Worm (Caenorhabditis elegans) whole organism, L4 larva: ENCODE measurements around the gene srx-14.
A peak's percentile ranks its signal among the peaks of the same experiment; 100 is the strongest.

Experiments
- F10B5.3 ChIP-seq: sonication (generic microtip); optimal IDR thresholded peaks from 2 replicates; lab custom pipeline; 2016; ENCODE audit warnings: mild to moderate bottlenecking, missing genetic modification characterization, missing compliant biosample characterization
- R02D3.7 ChIP-seq: fragments of 150-350 bp; sonication (generic microtip); optimal IDR thresholded peaks from 3 replicates; lab custom pipeline; 2014; ENCODE audit warnings: missing biosample characterization, missing genetic modification characterization
- T20F7.1 ChIP-seq: fragments of 200-800 bp; sonication (Bioruptor generic); optimal IDR thresholded peaks from 2 replicates; lab custom pipeline; 2018; ENCODE audit warnings: mild to moderate bottlenecking, missing genetic modification characterization, missing compliant biosample characterization
- aha-1 ChIP-seq: fragments of 150-350 bp; peaks from one replicate; lab custom pipeline; 2014; ENCODE audit warnings: missing biosample characterization, missing genetic modification characterization
- ceh-20 ChIP-seq: fragments of 200-800 bp; sonication (Bioruptor generic); IDR thresholded peaks from 2 replicates; pipeline ENCODE4 v1.3.6; 2022; ENCODE audit warnings: missing genetic modification reagents, missing genetic modification characterization, missing compliant biosample characterization
- daf-16 ChIP-seq, 3 experiments: sonication (generic microtip); optimal IDR thresholded peaks; 2 replicates each; lab custom pipeline; 2016 to 2017; ENCODE audit warnings: missing genetic modification characterization in 3 of 3, missing genetic modification reagents in 3 of 3, mild to moderate bottlenecking in 2 of 3, missing compliant biosample characterization in 2 of 3, missing biosample characterization in 1 of 3, moderate library complexity in 1 of 3
- daf-8 ChIP-seq: fragments of 200-800 bp; sonication (Bioruptor generic); IDR thresholded peaks from 2 replicates; pipeline ENCODE4 v1.3.6; 2022; ENCODE audit warnings: missing genetic modification characterization, missing compliant biosample characterization
- dmd-6 ChIP-seq: fragments of 200-800 bp; sonication (Bioruptor generic); IDR thresholded peaks from 2 replicates; pipeline ENCODE4 v1.3.6; 2022; ENCODE audit warnings: missing genetic modification reagents, missing genetic modification characterization, missing compliant biosample characterization
- dmd-8 ChIP-seq: fragments of 200-800 bp; sonication (Bioruptor generic); IDR thresholded peaks from 2 replicates; pipeline ENCODE4 v1.3.6; 2022; ENCODE audit warnings: missing genetic modification characterization, missing compliant biosample characterization
- dve-1 ChIP-seq: sonication (generic microtip); optimal IDR thresholded peaks from 2 replicates; lab custom pipeline; 2017; ENCODE audit warnings: antibody characterized with exemption, mild to moderate bottlenecking, missing genetic modification characterization, missing compliant biosample characterization; ENCODE audit not compliant: insufficient read depth
- egl-27 ChIP-seq: sonication (generic microtip); optimal IDR thresholded peaks from 3 replicates; lab custom pipeline; 2017; ENCODE audit warnings: missing biosample characterization, missing genetic modification reagents, missing genetic modification characterization
- hlh-11 ChIP-seq: fragments of 200-800 bp; sonication (Bioruptor generic); optimal IDR thresholded peaks from 2 replicates; lab custom pipeline; 2018; ENCODE audit warnings: mild to moderate bottlenecking, missing genetic modification characterization, missing compliant biosample characterization
- hmg-1.1 ChIP-seq: fragments of 200-800 bp; sonication (Bioruptor generic); IDR thresholded peaks from 2 replicates; pipeline ENCODE4 v1.3.6; 2022; ENCODE audit warnings: missing genetic modification reagents, missing genetic modification characterization, missing compliant biosample characterization
- lim-7 ChIP-seq: fragments of 200-800 bp; sonication (Bioruptor generic); IDR thresholded peaks from 2 replicates; pipeline ENCODE4 v1.3.6; 2022; ENCODE audit warnings: missing genetic modification characterization, missing compliant biosample characterization
- lin-1 ChIP-seq: fragments of 200-800 bp; sonication (Bioruptor generic); IDR thresholded peaks from 2 replicates; pipeline ENCODE4 v1.3.6; 2022; ENCODE audit warnings: missing genetic modification reagents, missing genetic modification characterization, missing compliant biosample characterization
- lin-38 ChIP-seq: fragments of 200-800 bp; sonication (Bioruptor generic); IDR thresholded peaks from 2 replicates; pipeline ENCODE4 v1.3.6; 2022; ENCODE audit warnings: missing genetic modification reagents, missing genetic modification characterization, missing compliant biosample characterization
- lir-3 ChIP-seq: sonication (generic microtip); optimal IDR thresholded peaks from 2 replicates; lab custom pipeline; 2016; ENCODE audit warnings: mild to moderate bottlenecking, missing genetic modification characterization, missing compliant biosample characterization
- lsy-2 ChIP-seq, 2 experiments: fragments of 150-350 bp in 1 of 2; sonication (generic microtip) in 1 of 2; optimal IDR thresholded peaks; 2 replicates each; lab custom pipeline; 2014 to 2017; ENCODE audit warnings: missing biosample characterization in 2 of 2, missing genetic modification characterization in 2 of 2
- madf-5 ChIP-seq, 2 experiments: fragments of 200-800 bp; sonication (Bioruptor generic); IDR thresholded peaks; 2 replicates each; pipeline ENCODE4 v1.3.6; 2022; ENCODE audit warnings: missing compliant biosample characterization in 2 of 2, missing genetic modification characterization in 2 of 2
- mdl-1 ChIP-seq, 2 experiments: fragments of 150-350 bp in 1 of 2; sonication (generic microtip) in 1 of 2; optimal IDR thresholded peaks; 2 replicates each; lab custom pipeline; 2014 to 2017; ENCODE audit warnings: missing biosample characterization in 2 of 2, missing genetic modification characterization in 2 of 2
- nhr-237 ChIP-seq: sonication (generic microtip); optimal IDR thresholded peaks from 2 replicates; lab custom pipeline; 2017; ENCODE audit warnings: missing biosample characterization, missing genetic modification characterization
- nhr-28 ChIP-seq: fragments of 150-350 bp; optimal IDR thresholded peaks from 2 replicates; lab custom pipeline; 2014; ENCODE audit warnings: missing biosample characterization, missing genetic modification characterization
- nhr-42 ChIP-seq: fragments of 200-800 bp; sonication (Bioruptor generic); IDR thresholded peaks from 2 replicates; pipeline ENCODE4 v1.3.6; 2022; ENCODE audit warnings: missing genetic modification characterization, missing compliant biosample characterization
- nhr-76 ChIP-seq: fragments of 150-350 bp; optimal IDR thresholded peaks from 2 replicates; lab custom pipeline; 2014; ENCODE audit warnings: missing biosample characterization, missing genetic modification characterization
- nhr-77 ChIP-seq: fragments of 150-350 bp; optimal IDR thresholded peaks from 2 replicates; lab custom pipeline; 2014; ENCODE audit warnings: missing biosample characterization, missing genetic modification characterization
- php-3 ChIP-seq: fragments of 200-800 bp; sonication (Bioruptor generic); IDR thresholded peaks from 2 replicates; pipeline ENCODE4 v1.3.6; 2022; ENCODE audit warnings: missing genetic modification reagents, missing genetic modification characterization, missing compliant biosample characterization
- pqm-1 ChIP-seq: sonication (generic microtip); optimal IDR thresholded peaks from 2 replicates; lab custom pipeline; 2017; ENCODE audit warnings: missing biosample characterization, missing genetic modification characterization
- saeg-2 ChIP-seq: fragments of 200-800 bp; sonication (Bioruptor generic); IDR thresholded peaks from 2 replicates; pipeline ENCODE4 v1.3.6; 2022; ENCODE audit warnings: missing genetic modification reagents, missing genetic modification characterization, missing compliant biosample characterization
- set-16 ChIP-seq: fragments of 200-800 bp; sonication (Bioruptor generic); IDR thresholded peaks from 2 replicates; pipeline ENCODE4 v1.3.6; 2022; ENCODE audit warnings: missing genetic modification reagents, missing genetic modification characterization, missing compliant biosample characterization
- snpc-1.2 ChIP-seq: fragments of 200-800 bp; sonication (Bioruptor generic); IDR thresholded peaks from 2 replicates; pipeline ENCODE4 v1.3.6; 2022; ENCODE audit warnings: missing genetic modification reagents, missing genetic modification characterization, missing compliant biosample characterization
- unc-62 ChIP-seq, 3 experiments: fragments of 150-350 bp in 1 of 3; sonication (generic microtip); optimal IDR thresholded peaks in 2 of 3; peaks in 1 of 3; 1 replicate in 1 of 3; 2 replicates in 2 of 3; lab custom pipeline; 2014 to 2017; ENCODE audit warnings: missing biosample characterization in 3 of 3, missing genetic modification characterization in 3 of 3, missing genetic modification reagents in 3 of 3, missing genotype in 1 of 3
- zag-1 ChIP-seq: fragments of 150-350 bp; optimal IDR thresholded peaks from 2 replicates; lab custom pipeline; 2014; ENCODE audit warnings: missing biosample characterization, missing genetic modification characterization
- zip-11 ChIP-seq: fragments of 200-800 bp; sonication (Bioruptor generic); IDR thresholded peaks from 2 replicates; pipeline ENCODE4 v1.3.6; 2022; ENCODE audit warnings: missing genetic modification characterization, missing compliant biosample characterization
- ztf-7 ChIP-seq: fragments of 150-350 bp; optimal IDR thresholded peaks from 2 replicates; lab custom pipeline; 2014; ENCODE audit warnings: missing biosample characterization, missing genetic modification characterization

The srx-14 gene

ce11 chrIV:1148425-1149151 lies 35.0 kb upstream of the srx-14 start:
- no peak for TF ChIP-seq saeg-2 (GFP tag; lab: Robert Waterston, UW)
- TF ChIP-seq lin-1, result 0 out of 2 replicates have a peak, but pooled peaks have one; percentile 11
- no peak for TF ChIP-seq R02D3.7 (tag; lab: Kevin White, UChicago)
- TF ChIP-seq zip-11 (GFP tag; lab: Robert Waterston, UW), result no peak
- peak; percentile 51; the same call in 1 of the 2 replicates for TF ChIP-seq php-3
- peak; percentile 64 for TF ChIP-seq pqm-1 (tag; lab: Kevin White, UChicago)
- TF ChIP-seq lim-7, result 0 out of 2 replicates have a peak, but pooled peaks have one; percentile 23
- TF ChIP-seq lin-38 (GFP tag; lab: Robert Waterston, UW), result 0 out of 2 replicates have a peak, but pooled peaks have one; percentile 34
- no peak for TF ChIP-seq daf-16 (GFP tag; optimal IDR thresholded peaks at IDR 0.05; lab: Kevin White, UChicago)
- TF ChIP-seq daf-16 (tag; optimal IDR thresholded peaks at IDR 0.05; lab: Kevin White, UChicago), result peak; percentile 31
- no peak for TF ChIP-seq lsy-2 (tag; optimal IDR thresholded peaks at IDR 0.05; lab: Kevin White, UChicago)
- peak; percentile 4 for TF ChIP-seq nhr-77
- TF ChIP-seq dmd-6 (GFP tag; lab: Robert Waterston, UW), result peak; percentile 78
- TF ChIP-seq ceh-20 (GFP tag; lab: Robert Waterston, UW), result peak; percentile 73
- no peak for TF ChIP-seq egl-27 (tag; lab: Kevin White, UChicago)
- no peak for TF ChIP-seq lir-3 (tag; lab: Kevin White, UChicago)
- peak; percentile 84 for TF ChIP-seq nhr-28
- no peak for TF ChIP-seq ztf-7 (tag; lab: Kevin White, UChicago)
- no peak for TF ChIP-seq zag-1 (tag; lab: Kevin White, UChicago)
- peak; percentile 25 for TF ChIP-seq hlh-11 (tag; lab: Kevin White, UChicago)
- TF ChIP-seq unc-62 (GFP tag; optimal IDR thresholded peaks at IDR 0.05 in 1 of 2; lab: Kevin White, UChicago), result peak in 1 of 2 experiments; percentile 78
- TF ChIP-seq unc-62 (tag; optimal IDR thresholded peaks at IDR 0.05; lab: Kevin White, UChicago), result no peak
- TF ChIP-seq set-16 (GFP tag; lab: Robert Waterston, UW), result no peak

- TF ChIP-seq daf-16 (GFP tag; optimal IDR thresholded peaks at IDR 0.05; lab: Kevin White, UChicago), result no peak
- peak; percentile 93 for TF ChIP-seq daf-16 (tag; optimal IDR thresholded peaks at IDR 0.05; lab: Kevin White, UChicago)
- TF ChIP-seq nhr-77, result peak; percentile 26
- peak; percentile 93 for TF ChIP-seq pqm-1 (tag; lab: Kevin White, UChicago)
- TF ChIP-seq lsy-2 (tag; optimal IDR thresholded peaks at IDR 0.05; lab: Kevin White, UChicago), result no peak
- peak; percentile 59 for TF ChIP-seq hlh-11 (tag; lab: Kevin White, UChicago)
- TF ChIP-seq T20F7.1 (GFP tag; lab: Kevin White, UChicago), result no peak
- no peak for TF ChIP-seq nhr-237
- TF ChIP-seq dve-1 (tag; lab: Kevin White, UChicago), result peak; percentile 45
- peak in 1 of 2 experiments; percentile 30 for TF ChIP-seq mdl-1 (tag; optimal IDR thresholded peaks at IDR 0.05; lab: Kevin White, UChicago)
- peak; percentile 86 for TF ChIP-seq dmd-6 (GFP tag; lab: Robert Waterston, UW)
- no peak for TF ChIP-seq madf-5 (GFP tag; IDR thresholded peaks at IDR 0.05; lab: Robert Waterston, UW)
- TF ChIP-seq nhr-28, result peak; percentile 92
- TF ChIP-seq, all 104 proteins: peak for 8
Measured at ce11 chrIV:1147594-1147993, 34.1 kb upstream of the srx-14 start.

DNA sequence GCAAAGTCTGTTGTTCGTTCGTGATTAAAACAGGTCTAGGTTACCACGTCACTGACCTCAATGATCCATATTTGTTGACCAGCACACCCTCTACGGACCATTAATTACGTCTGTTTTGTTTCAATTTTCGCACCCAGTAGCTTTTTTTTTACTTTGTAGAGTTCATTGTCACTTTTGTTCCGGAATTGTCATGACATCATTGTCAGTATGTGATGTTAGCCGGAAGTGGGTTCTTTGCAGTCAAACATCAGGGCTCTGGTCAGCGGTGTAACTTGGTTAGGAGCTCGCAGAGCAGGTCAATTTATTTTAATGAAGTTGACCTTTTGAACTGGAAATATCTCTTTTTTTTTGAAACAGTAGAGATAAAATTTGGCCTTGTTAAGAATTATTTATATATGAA lies 23.1 kb upstream of the srx-14 start, which contains the start of gene C44B12.6:
Gene C44B12.6, minus strand, starts transcription at position 101 of the 400 bp plus-strand sequence.
- TF ChIP-seq nhr-42 (GFP tag; lab: Robert Waterston, UW) (no peak), dmd-8 (GFP tag; lab: Robert Waterston, UW) (no peak), nhr-76 (tag; lab: Kevin White, UChicago) (no peak), F10B5.3 (tag; lab: Kevin White, UChicago) (no peak), daf-8 (GFP tag; lab: Robert Waterston, UW) (no peak), hmg-1.1 (GFP tag; lab: Robert Waterston, UW) (no peak), snpc-1.2 (GFP tag; lab: Robert Waterston, UW) (no peak), aha-1 (tag; lab: Kevin White, UChicago) (peak; percentile 38)
- TF ChIP-seq, all 104 proteins: peak for 1
